Fruit fly (Drosophila melanogaster) whole organism, embryonic: ENCODE results near the gene fend.
A peak's percentile ranks its signal among the peaks of the same experiment; 100 is the strongest.

Experiments
- Adf1 ChIP-seq: fragments of 200-800 bp; sonication (Bioruptor generic); IDR thresholded peaks from 2 replicates; pipeline ENCODE4 v1.3.6; 2022; ENCODE audit warnings: missing biosample characterization, missing genetic modification characterization
- BtbVII ChIP-seq: fragments of 200-800 bp; sonication (Bioruptor generic); optimal IDR thresholded peaks from 3 replicates; lab custom pipeline; 2017; ENCODE audit warnings: missing biosample characterization, mild to moderate bottlenecking, missing genetic modification characterization
- CG10267 ChIP-seq: fragments of 200-800 bp; sonication (Bioruptor generic); optimal IDR thresholded peaks from 2 replicates; lab custom pipeline; 2018; ENCODE audit warnings: missing biosample characterization, mild to moderate bottlenecking, missing genetic modification characterization, moderate library complexity
- CG10366 ChIP-seq: fragments of 200-800 bp; sonication (Bioruptor generic); IDR thresholded peaks from 2 replicates; pipeline ENCODE4 v1.3.6; 2022; ENCODE audit warnings: missing biosample characterization, missing genetic modification characterization
- CG12104 ChIP-seq: fragments of 200-800 bp; sonication (Bioruptor generic); optimal IDR thresholded peaks from 3 replicates; lab custom pipeline; 2016; ENCODE audit warnings: missing biosample characterization, missing genetic modification characterization
- CG1792 ChIP-seq: fragments of 200-800 bp; sonication (Bioruptor generic); optimal IDR thresholded peaks from 2 replicates; lab custom pipeline; 2016; ENCODE audit warnings: missing biosample characterization, missing genetic modification characterization
- CG1832 ChIP-seq: fragments of 200-800 bp; sonication (Bioruptor generic); optimal IDR thresholded peaks from 2 replicates; lab custom pipeline; 2017; ENCODE audit warnings: missing biosample characterization, mild to moderate bottlenecking, missing genetic modification characterization, inconsistent platforms
- CG18476 ChIP-seq: fragments of 200-800 bp; sonication (Bioruptor generic); optimal IDR thresholded peaks from 2 replicates; lab custom pipeline; 2016; ENCODE audit warnings: missing biosample characterization, mild to moderate bottlenecking, missing genetic modification characterization
- CG2116 ChIP-seq: fragments of 200-800 bp; sonication (Bioruptor generic); optimal IDR thresholded peaks from 3 replicates; lab custom pipeline; 2018; ENCODE audit warnings: missing biosample characterization, mild to moderate bottlenecking, missing genetic modification characterization
- CG30431 ChIP-seq: fragments of 200-800 bp; sonication (Bioruptor generic); optimal IDR thresholded peaks from 2 replicates; lab custom pipeline; 2017; ENCODE audit warnings: missing biosample characterization, missing genetic modification characterization
- CG33213 ChIP-seq: fragments of 200-800 bp; sonication (Bioruptor generic); optimal IDR thresholded peaks from 3 replicates; lab custom pipeline; 2016; ENCODE audit warnings: missing biosample characterization, missing genetic modification characterization
- CG4282 ChIP-seq: fragments of 200-800 bp; sonication (Bioruptor generic); optimal IDR thresholded peaks from 2 replicates; lab custom pipeline; 2016; ENCODE audit warnings: missing biosample characterization, missing genetic modification characterization
- CG4854 ChIP-seq: fragments of 200-800 bp; sonication (Bioruptor generic); optimal IDR thresholded peaks from 2 replicates; lab custom pipeline; 2016; ENCODE audit warnings: missing biosample characterization, missing genetic modification characterization, inconsistent platforms
- CG7357 ChIP-seq: fragments of 200-800 bp; sonication (Bioruptor generic); IDR thresholded peaks from 3 replicates; pipeline ENCODE4 v1.3.6; 2022; ENCODE audit warnings: missing biosample characterization, missing genetic modification characterization
- CG7963 ChIP-seq: fragments of 200-800 bp; sonication (Bioruptor generic); IDR thresholded peaks from 3 replicates; pipeline ENCODE4 v1.3.6; 2022; ENCODE audit warnings: missing biosample characterization, missing genetic modification characterization; ENCODE audit not compliant: partially characterized antibody
- CG8359 ChIP-seq: fragments of 200-800 bp; sonication (Bioruptor generic); optimal IDR thresholded peaks from 2 replicates; lab custom pipeline; 2017; ENCODE audit warnings: missing biosample characterization, mild to moderate bottlenecking, missing genetic modification characterization, borderline replicate concordance
- CrebB ChIP-seq: fragments of 200-800 bp; sonication (Bioruptor generic); optimal IDR thresholded peaks from 3 replicates; lab custom pipeline; 2018; ENCODE audit warnings: missing biosample characterization, mild to moderate bottlenecking, missing genetic modification characterization
- Dip2 ChIP-seq: fragments of 200-800 bp; sonication (Bioruptor generic); IDR thresholded peaks from 2 replicates; pipeline ENCODE4 v1.3.6; 2022; ENCODE audit warnings: missing biosample characterization, missing genetic modification characterization
- Drgx ChIP-seq: fragments of 200-800 bp; sonication (Bioruptor generic); IDR thresholded peaks from 2 replicates; pipeline ENCODE4 v1.3.6; 2022; ENCODE audit warnings: missing biosample characterization, missing genetic modification characterization
- Hr3 ChIP-seq: fragments of 200-800 bp; sonication (Bioruptor generic); optimal IDR thresholded peaks from 3 replicates; lab custom pipeline; 2016; ENCODE audit warnings: missing biosample characterization, missing genetic modification characterization
- Mad ChIP-seq: fragments of 200-800 bp; sonication (Bioruptor generic); optimal IDR thresholded peaks from 2 replicates; lab custom pipeline; 2016; ENCODE audit warnings: missing biosample characterization, missing genetic modification characterization
- NK7.1 ChIP-seq: fragments of 200-800 bp; sonication (Bioruptor generic); optimal IDR thresholded peaks from 3 replicates; lab custom pipeline; 2016; ENCODE audit warnings: missing biosample characterization, missing genetic modification characterization
- Optix ChIP-seq: fragments of 200-800 bp; sonication (Bioruptor generic); IDR thresholded peaks from 3 replicates; pipeline ENCODE4 v1.3.6; 2022; ENCODE audit warnings: missing biosample characterization, missing genetic modification characterization
- Poxn ChIP-seq: fragments of 200-800 bp; sonication (Bioruptor generic); IDR thresholded peaks from 2 replicates; pipeline ENCODE4 v1.3.6; 2022; ENCODE audit warnings: missing biosample characterization, missing genetic modification characterization
- Rx ChIP-seq: fragments of 200-800 bp; sonication (Bioruptor generic); IDR thresholded peaks from 2 replicates; pipeline ENCODE4 v1.3.6; 2022; ENCODE audit warnings: missing biosample characterization, missing genetic modification characterization
- Sry-β ChIP-seq: fragments of 200-800 bp; sonication (Bioruptor generic); optimal IDR thresholded peaks from 2 replicates; lab custom pipeline; 2018; ENCODE audit warnings: missing biosample characterization, mild to moderate bottlenecking, missing genetic modification characterization, moderate library complexity
- Taf1 ChIP-seq: fragments of 200-800 bp; sonication (Bioruptor generic); IDR thresholded peaks from 2 replicates; pipeline ENCODE4 v1.3.6; 2022; ENCODE audit warnings: missing biosample characterization, missing genetic modification characterization
- Tbp ChIP-seq: fragments of >200 bp; optimal IDR thresholded peaks from 2 replicates; lab custom pipeline; 2018; ENCODE audit warnings: missing biosample characterization, missing genetic modification characterization
- Xrp1 ChIP-seq: fragments of 200-800 bp; sonication (Bioruptor generic); IDR thresholded peaks from 2 replicates; pipeline ENCODE4 v1.3.6; 2022; ENCODE audit warnings: missing biosample characterization, missing genetic modification characterization
- ac ChIP-seq: fragments of 200-800 bp; sonication (Bioruptor generic); optimal IDR thresholded peaks from 3 replicates; lab custom pipeline; 2017; ENCODE audit warnings: missing biosample characterization, mild to moderate bottlenecking, missing genetic modification characterization
- br ChIP-seq: fragments of >200 bp; optimal IDR thresholded peaks from 2 replicates; lab custom pipeline; 2017
- bsh ChIP-seq, 2 experiments: fragments of 200-800 bp; sonication (Bioruptor generic); optimal IDR thresholded peaks; 2 replicates each; lab custom pipeline; 2017 to 2018; ENCODE audit warnings: mild to moderate bottlenecking in 2 of 2, missing biosample characterization in 2 of 2, missing genetic modification characterization in 2 of 2, moderate library complexity in 1 of 2
- corto ChIP-seq: fragments of 200-800 bp; sonication (Bioruptor generic); optimal IDR thresholded peaks from 2 replicates; lab custom pipeline; 2016; ENCODE audit warnings: missing biosample characterization, mild to moderate bottlenecking, missing genetic modification characterization, moderate library complexity
- en ChIP-seq: fragments of 200-800 bp; sonication (Bioruptor generic); optimal IDR thresholded peaks from 2 replicates; lab custom pipeline; 2016; ENCODE audit warnings: missing biosample characterization, missing genetic modification characterization
- eve ChIP-seq, 2 experiments: fragments of >200 bp; optimal IDR thresholded peaks; 2 replicates each; lab custom pipeline; 2017; ENCODE audit warnings: missing biosample characterization in 2 of 2, missing genetic modification characterization in 2 of 2
- fru ChIP-seq: fragments of >200 bp; optimal IDR thresholded peaks from 2 replicates; lab custom pipeline; 2017
- ftz-f1 ChIP-seq: fragments of 200-800 bp; sonication (Bioruptor generic); optimal IDR thresholded peaks from 2 replicates; lab custom pipeline; 2016; ENCODE audit warnings: missing biosample characterization, missing genetic modification characterization
- gt ChIP-seq: fragments of 200-800 bp; sonication (Bioruptor generic); IDR thresholded peaks from 2 replicates; pipeline ENCODE4 v1.3.6; 2022; ENCODE audit warnings: missing biosample characterization, missing genetic modification characterization
- h ChIP-seq: fragments of >200 bp; optimal IDR thresholded peaks from 2 replicates; lab custom pipeline; 2017
- insv ChIP-seq, 2 experiments: fragments of 200-800 bp; sonication (Bioruptor generic); optimal IDR thresholded peaks; 3 replicates each; lab custom pipeline; 2016 to 2018; ENCODE audit warnings: missing biosample characterization in 2 of 2, missing genetic modification characterization in 2 of 2
- knrl ChIP-seq: fragments of 200-800 bp; sonication (Bioruptor generic); IDR thresholded peaks from 3 replicates; pipeline ENCODE4 v1.3.6; 2022; ENCODE audit warnings: missing biosample characterization, missing genetic modification characterization; ENCODE audit not compliant: partially characterized antibody
- nerfin-2 ChIP-seq: fragments of 200-800 bp; sonication (Bioruptor generic); IDR thresholded peaks from 2 replicates; pipeline ENCODE4 v1.3.6; 2022; ENCODE audit warnings: missing biosample characterization, missing genetic modification characterization; ENCODE audit not compliant: partially characterized antibody
- sens ChIP-seq: fragments of 200-800 bp; sonication (Bioruptor generic); peaks from one replicate; lab custom pipeline; 2016; ENCODE audit warnings: missing biosample characterization, missing genetic modification characterization
- sr ChIP-seq: fragments of 200-800 bp; sonication (Bioruptor generic); IDR thresholded peaks from 3 replicates; pipeline ENCODE4 v1.3.6; 2022; ENCODE audit warnings: missing biosample characterization, missing genetic modification characterization
- stc ChIP-seq: fragments of 200-800 bp; sonication (Bioruptor generic); IDR thresholded peaks from 2 replicates; pipeline ENCODE4 v1.3.6; 2022; ENCODE audit warnings: missing biosample characterization, missing genetic modification characterization
- tgo ChIP-seq: fragments of 200-800 bp; sonication (Bioruptor generic); IDR thresholded peaks from 3 replicates; pipeline ENCODE4 v1.3.6; 2022; ENCODE audit warnings: missing biosample characterization, missing genetic modification characterization
- trem ChIP-seq: fragments of 200-800 bp; optimal IDR thresholded peaks from 3 replicates; lab custom pipeline; 2019; ENCODE audit warnings: missing biosample characterization, mild to moderate bottlenecking, missing genetic modification characterization, moderate library complexity
- twi ChIP-seq: fragments of 200-800 bp; optimal IDR thresholded peaks from 2 replicates; lab custom pipeline; 2019; ENCODE audit warnings: missing biosample characterization, mild to moderate bottlenecking, missing genetic modification characterization, moderate library complexity
- tx ChIP-seq: fragments of 200-800 bp; sonication (Bioruptor generic); optimal IDR thresholded peaks from 2 replicates; lab custom pipeline; 2016; ENCODE audit warnings: missing biosample characterization, missing genetic modification characterization
- unpg ChIP-seq: fragments of 200-800 bp; sonication (Bioruptor generic); optimal IDR thresholded peaks from 3 replicates; lab custom pipeline; 2018; ENCODE audit warnings: missing biosample characterization, mild to moderate bottlenecking, missing genetic modification characterization, moderate library complexity
- vnd ChIP-seq: fragments of 200-800 bp; sonication (Bioruptor generic); IDR thresholded peaks from 3 replicates; pipeline ENCODE4 v1.3.6; 2022; ENCODE audit warnings: missing biosample characterization, missing genetic modification characterization; ENCODE audit not compliant: partially characterized antibody
- yki ChIP-seq: fragments of >200 bp; optimal IDR thresholded peaks from 3 replicates; lab custom pipeline; 2018
- zen ChIP-seq: fragments of 200-800 bp; sonication (Bioruptor generic); optimal IDR thresholded peaks from 3 replicates; lab custom pipeline; 2018; ENCODE audit warnings: missing biosample characterization, mild to moderate bottlenecking, missing genetic modification characterization, moderate library complexity
- zf30C ChIP-seq: fragments of 200-800 bp; sonication (Bioruptor generic); optimal IDR thresholded peaks from 3 replicates; lab custom pipeline; 2018; ENCODE audit warnings: missing biosample characterization, mild to moderate bottlenecking, missing genetic modification characterization

fend gene

DNA sequence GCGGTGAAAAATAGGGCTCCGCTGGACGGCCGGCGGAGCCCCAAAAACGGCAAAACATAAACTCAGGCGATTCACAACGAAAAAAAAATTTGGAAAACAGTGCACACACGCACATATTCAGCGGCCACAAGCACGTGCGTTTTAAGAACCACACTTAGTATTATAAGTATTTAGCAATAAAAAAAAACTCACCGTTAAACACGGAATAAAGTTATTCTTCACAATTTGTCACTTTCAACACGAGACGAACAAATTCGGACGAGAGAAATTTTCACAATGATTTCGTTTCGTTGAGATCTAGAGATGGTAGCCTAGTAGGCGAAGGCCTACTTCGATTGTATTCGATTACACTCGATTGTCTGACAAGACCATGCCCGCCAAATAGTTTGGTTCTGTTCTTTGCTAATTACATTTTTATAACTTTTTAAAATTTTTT, 21.5 kb upstream of the fend start, which contains the start of gene His3.3B (continued):
- no peak; the same call in 2 of the 3 replicates for TF ChIP-seq tgo
- TF ChIP-seq knrl (GFP tag; lab: Robert Waterston, UW), result peak; percentile 13; the same call in 1 of the 3 replicates
- TF ChIP-seq nerfin-2 (GFP tag; lab: Robert Waterston, UW), result no peak
- no peak for TF ChIP-seq en (GFP tag; lab: Kevin White, UChicago)
- TF ChIP-seq h (lab: Kevin White, UChicago), result no peak
- TF ChIP-seq Mad (GFP tag; lab: Kevin White, UChicago), result no peak
- peak; percentile 7 for TF ChIP-seq BtbVII (GFP tag; lab: Kevin White, UChicago)
- TF ChIP-seq CG33213 (GFP tag; lab: Kevin White, UChicago), result no peak
- no peak for TF ChIP-seq CrebB (tag; lab: Kevin White, UChicago)
- no peak for TF ChIP-seq twi (tag; lab: Kevin White, UChicago)
- TF ChIP-seq CG8359 (GFP tag; lab: Kevin White, UChicago), result no peak
- no peak for TF ChIP-seq CG1832 (GFP tag; lab: Kevin White, UChicago)
- TF ChIP-seq CG1792 (GFP tag; lab: Kevin White, UChicago), result no peak
- no peak for TF ChIP-seq CG30431
- TF ChIP-seq CG18476 (GFP tag; lab: Kevin White, UChicago), result no peak
- TF ChIP-seq unpg (GFP tag; lab: Kevin White, UChicago), result no peak
- no peak for TF ChIP-seq NK7.1
- TF ChIP-seq tx (GFP tag; lab: Kevin White, UChicago), result no peak
- no peak for TF ChIP-seq vnd
- TF ChIP-seq Sry-β (GFP tag; lab: Kevin White, UChicago), result no peak
- no peak for TF ChIP-seq Dip2 (GFP tag; lab: Robert Waterston, UW)
- TF ChIP-seq fru (lab: Kevin White, UChicago), result no peak
- no peak for TF ChIP-seq stc (GFP tag; lab: Robert Waterston, UW)
- TF ChIP-seq zf30C (GFP tag; lab: Kevin White, UChicago), result peak; percentile 13
- TF ChIP-seq Drgx, result no peak
- no peak for TF ChIP-seq Xrp1
- peak; percentile 55 for TF ChIP-seq trem (tag; lab: Kevin White, UChicago)
- no peak for TF ChIP-seq CG7357 (GFP tag; lab: Robert Waterston, UW)
- no peak for TF ChIP-seq Rx (GFP tag; lab: Robert Waterston, UW)
- TF ChIP-seq CG10366, result no peak
- no peak for TF ChIP-seq CG7963 (GFP tag; lab: Robert Waterston, UW)
- no peak for TF ChIP-seq eve (GFP tag; optimal IDR thresholded peaks at IDR 0.05; lab: Kevin White, UChicago)
- no peak for TF ChIP-seq Tbp (GFP tag; lab: Kevin White, UChicago)
- TF ChIP-seq ac (GFP tag; lab: Kevin White, UChicago), result no peak
- TF ChIP-seq ftz-f1 (GFP tag; lab: Kevin White, UChicago), result no peak
- no peak for TF ChIP-seq Poxn
- TF ChIP-seq CG4854 (GFP tag; lab: Kevin White, UChicago), result peak; percentile 5
- TF ChIP-seq Adf1 (GFP tag; lab: Robert Waterston, UW), result no peak
- TF ChIP-seq CG10267, result peak; percentile 47
- no peak for TF ChIP-seq zen (tag; lab: Kevin White, UChicago)
- peak in 1 of 2 experiments; percentile 34 for TF ChIP-seq insv (GFP tag; optimal IDR thresholded peaks at IDR 0.05; lab: Kevin White, UChicago)
- TF ChIP-seq Hr3 (GFP tag; lab: Kevin White, UChicago), result no peak
- TF ChIP-seq sr (GFP tag; lab: Robert Waterston, UW), result no peak
- no peak for TF ChIP-seq gt (GFP tag; lab: Robert Waterston, UW)
- no peak for TF ChIP-seq bsh (GFP tag; optimal IDR thresholded peaks at IDR 0.05; lab: Kevin White, UChicago)
- peak; percentile 14 for TF ChIP-seq sens (GFP tag; lab: Kevin White, UChicago)
- TF ChIP-seq yki (lab: Kevin White, UChicago), result no peak
- TF ChIP-seq CG4282 (GFP tag; lab: Kevin White, UChicago), result peak; percentile 33
- TF ChIP-seq CG12104 (GFP tag; lab: Kevin White, UChicago), result no peak
- no peak for TF ChIP-seq corto (GFP tag; lab: Kevin White, UChicago)
- peak; percentile 73 for TF ChIP-seq CG2116 (GFP tag; lab: Kevin White, UChicago)
- no peak for TF ChIP-seq br (lab: Kevin White, UChicago)
- TF ChIP-seq Optix (GFP tag; lab: Robert Waterston, UW), result no peak
- TF ChIP-seq Taf1, result no peak
